Worm (Caenorhabditis elegans) whole organism, early embryonic: ENCODE results near the gene pho-8.

Experiments used
- B0310.2 ChIP-seq: sonication (generic microtip); optimal IDR thresholded peaks from 2 replicates; lab custom pipeline; 2016; ENCODE audit warnings: mild to moderate bottlenecking, missing genetic modification characterization, missing compliant biosample characterization
- F13C5.2 ChIP-seq: sonication (generic microtip); optimal IDR thresholded peaks from 2 replicates; lab custom pipeline; 2017; ENCODE audit warnings: mild to moderate bottlenecking, missing genetic modification characterization, inconsistent platforms, missing compliant biosample characterization
- aly-1 ChIP-seq: sonication (generic microtip); optimal IDR thresholded peaks from 2 replicates; lab custom pipeline; 2016; ENCODE audit warnings: missing genetic modification characterization, missing compliant biosample characterization
- ama-1 ChIP-seq: fragments of 150-350 bp; optimal IDR thresholded peaks from 2 replicates; lab custom pipeline; 2014
- ceh-13 ChIP-seq: fragments of 200-800 bp; sonication (Bioruptor generic); optimal IDR thresholded peaks from 2 replicates; lab custom pipeline; 2018; ENCODE audit warnings: mild to moderate bottlenecking, missing genetic modification characterization, missing compliant biosample characterization
- ceh-36 ChIP-seq: sonication (generic microtip); optimal IDR thresholded peaks from 2 replicates; lab custom pipeline; 2016; ENCODE audit warnings: missing genetic modification characterization, inconsistent platforms, missing compliant biosample characterization
- ets-7 ChIP-seq: sonication (generic microtip); optimal IDR thresholded peaks from 2 replicates; lab custom pipeline; 2016; ENCODE audit warnings: missing genotype, missing genetic modification characterization, missing compliant biosample characterization
- flt-1 ChIP-seq: fragments of 200-800 bp; sonication (Bioruptor generic); IDR thresholded peaks from 2 replicates; pipeline ENCODE4 v1.3.6; 2022; ENCODE audit warnings: missing genetic modification characterization, missing compliant biosample characterization
- hmg-4 ChIP-seq: fragments of 200-800 bp; sonication (Bioruptor generic); optimal IDR thresholded peaks from 2 replicates; lab custom pipeline; 2018; ENCODE audit warnings: mild to moderate bottlenecking, missing genetic modification characterization, missing compliant biosample characterization
- hnd-1 ChIP-seq: sonication (generic microtip); optimal IDR thresholded peaks from 2 replicates; lab custom pipeline; 2016; ENCODE audit warnings: missing genetic modification characterization, missing compliant biosample characterization
- pes-1 ChIP-seq: fragments of 200-800 bp; sonication (Bioruptor generic); IDR thresholded peaks from 2 replicates; pipeline ENCODE4 v1.3.6; 2022; ENCODE audit warnings: missing genetic modification reagents, missing genetic modification characterization, missing compliant biosample characterization
- sea-1 ChIP-seq: fragments of 200-800 bp; sonication (Bioruptor generic); conservative IDR thresholded peaks from 2 replicates; pipeline ENCODE4 v1.3.6; 2022; ENCODE audit warnings: missing genetic modification characterization, missing compliant biosample characterization
- tbx-11 ChIP-seq: fragments of 200-800 bp; sonication (Bioruptor generic); IDR thresholded peaks from 2 replicates; pipeline ENCODE4 v1.3.6; 2022; ENCODE audit warnings: missing genetic modification characterization, missing compliant biosample characterization

DNA sequence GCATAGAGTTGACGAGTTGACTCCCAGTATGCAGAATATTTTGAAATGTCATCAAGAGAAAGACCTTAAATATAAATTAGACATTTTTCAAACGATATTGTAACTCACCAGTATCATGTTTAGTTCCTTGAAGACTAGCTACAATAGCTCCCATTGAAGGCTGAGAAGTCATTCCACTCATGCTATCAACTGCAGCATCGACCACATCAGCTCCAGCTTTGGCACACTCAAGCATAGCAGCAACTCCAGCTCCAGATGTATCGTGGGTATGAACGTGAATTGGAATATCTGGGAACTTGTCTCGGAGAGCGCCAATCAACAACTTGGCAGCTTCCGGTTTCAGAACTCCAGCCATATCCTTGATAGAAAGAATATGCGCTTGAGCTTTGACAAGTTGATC is 14.0 kb upstream of the pho-8 start:
- no peak for TF ChIP-seq flt-1 (GFP tag; lab: Robert Waterston, UW)
- no peak for TF ChIP-seq ama-1 (lab: Kevin White, UChicago)
- TF ChIP-seq F13C5.2 (tag; lab: Kevin White, UChicago): no peak
- no peak for TF ChIP-seq sea-1 (GFP tag; lab: Robert Waterston, UW)
- TF ChIP-seq pes-1 (GFP tag; lab: Robert Waterston, UW): no peak
- no peak for TF ChIP-seq B0310.2 (tag; lab: Kevin White, UChicago)
- no peak for TF ChIP-seq aly-1 (tag; lab: Kevin White, UChicago)
- no peak for TF ChIP-seq ceh-36 (tag; lab: Kevin White, UChicago)
- TF ChIP-seq hnd-1 (tag; lab: Kevin White, UChicago): no peak
- no peak for TF ChIP-seq ets-7 (tag; lab: Kevin White, UChicago)
- TF ChIP-seq tbx-11 (GFP tag; lab: Robert Waterston, UW): no peak
- TF ChIP-seq hmg-4 (GFP tag; lab: Kevin White, UChicago): no peak
- TF ChIP-seq ceh-13 (GFP tag; lab: Kevin White, UChicago): no peak
